Fruit fly (Drosophila melanogaster) whole organism, adult: ENCODE results near the gene CG8673.

Experiments used
- CG11617 ChIP-seq: fragments of 200-800 bp; sonication (Bioruptor generic); optimal IDR thresholded peaks from 2 replicates; lab custom pipeline; 2017; ENCODE audit warnings: mild to moderate bottlenecking, missing biosample characterization, missing genetic modification reagents, missing genetic modification characterization
- CG1620 ChIP-seq: fragments of 200-800 bp; sonication (Bioruptor generic); optimal IDR thresholded peaks from 2 replicates; lab custom pipeline; 2016; ENCODE audit warnings: missing biosample characterization, missing genetic modification characterization
- CG33017 ChIP-seq: fragments of 200-800 bp; sonication (Bioruptor generic); optimal IDR thresholded peaks from 2 replicates; lab custom pipeline; 2018; ENCODE audit warnings: missing biosample characterization, mild to moderate bottlenecking, missing genetic modification characterization, moderate library complexity
- CG5204 ChIP-seq: fragments of 200-800 bp; sonication (Bioruptor generic); optimal IDR thresholded peaks from 2 replicates; lab custom pipeline; 2016; ENCODE audit warnings: missing biosample characterization, missing genetic modification characterization
- CG7045 ChIP-seq: fragments of 200-800 bp; sonication (Bioruptor generic); optimal IDR thresholded peaks from 2 replicates; lab custom pipeline; 2017; ENCODE audit warnings: missing biosample characterization, mild to moderate bottlenecking, missing genetic modification characterization
- Clk ChIP-seq: fragments of 200-800 bp; sonication (Bioruptor generic); optimal IDR thresholded peaks from 2 replicates; lab custom pipeline; 2017; ENCODE audit warnings: missing biosample characterization, missing genetic modification characterization
- Crg-1 ChIP-seq: fragments of 200-800 bp; sonication (Bioruptor generic); optimal IDR thresholded peaks from 2 replicates; lab custom pipeline; 2016; ENCODE audit warnings: missing biosample characterization, missing genetic modification characterization
- Hr96 ChIP-seq: fragments of 200-800 bp; sonication (Bioruptor generic); optimal IDR thresholded peaks from 2 replicates; lab custom pipeline; 2016; ENCODE audit warnings: missing biosample characterization, missing genetic modification characterization
- bab1 ChIP-seq: fragments of 200-800 bp; sonication (Bioruptor generic); optimal IDR thresholded peaks from 3 replicates; lab custom pipeline; 2019; ENCODE audit warnings: missing biosample characterization, mild to moderate bottlenecking, missing genetic modification characterization, moderate library complexity
- cnc ChIP-seq, 2 experiments: fragments of >200 bp; optimal IDR thresholded peaks; 2 replicates each; lab custom pipeline; 2017
- kay ChIP-seq: fragments of 200-800 bp; sonication (Bioruptor generic); peaks from one replicate; lab custom pipeline; 2016; ENCODE audit warnings: missing biosample characterization, missing genetic modification characterization, borderline replicate concordance
- ovo ChIP-seq: fragments of 200-800 bp; sonication (Bioruptor generic); optimal IDR thresholded peaks from 2 replicates; lab custom pipeline; 2016; ENCODE audit warnings: missing biosample characterization, missing genetic modification characterization
- tj ChIP-seq: fragments of 200-800 bp; sonication (Bioruptor generic); optimal IDR thresholded peaks from 3 replicates; lab custom pipeline; 2017; ENCODE audit warnings: missing biosample characterization, mild to moderate bottlenecking, missing genetic modification characterization, moderate library complexity
- toe ChIP-seq: fragments of 200-800 bp; sonication (Bioruptor generic); optimal IDR thresholded peaks from 2 replicates; lab custom pipeline; 2016; ENCODE audit warnings: missing biosample characterization, missing genetic modification characterization

dm6 chr2L:8097964-8098945 is 25.9 kb upstream of the CG8673 start:
- TF ChIP-seq ovo (GFP tag; lab: Kevin White, UChicago) (no peak), kay (GFP tag; lab: Kevin White, UChicago) (peak; percentile 93), tj (GFP tag; lab: Kevin White, UChicago) (peak; percentile 33), CG7045 (no peak), CG1620 (no peak), Crg-1 (no peak), CG11617 (no peak), CG33017 (tag; lab: Kevin White, UChicago) (no peak), toe (GFP tag; lab: Kevin White, UChicago) (no peak), Hr96 (no peak), CG5204 (no peak), cnc (optimal IDR thresholded peaks at IDR 0.05; lab: Kevin White, UChicago) (no peak), Clk (GFP tag; lab: Kevin White, UChicago) (no peak), bab1 (GFP tag; lab: Kevin White, UChicago) (no peak)
